Worm (Caenorhabditis elegans) whole organism, mixed stage, embryonic: ENCODE measurements around the gene htp-2.

ENCODE experiments used
- bed-3 ChIP-seq: fragments of 200-800 bp; sonication (Bioruptor generic); optimal IDR thresholded peaks from 3 replicates; lab custom pipeline; 2018; ENCODE audit warnings: mild to moderate bottlenecking, missing genetic modification characterization, moderate library complexity, missing compliant biosample characterization
- blmp-1 ChIP-seq: fragments of 150-350 bp; optimal IDR thresholded peaks from 2 replicates; lab custom pipeline; 2014; ENCODE audit warnings: missing biosample characterization, missing genetic modification characterization
- ceh-43 ChIP-seq: fragments of 200-800 bp; sonication (Bioruptor generic); optimal IDR thresholded peaks from 2 replicates; lab custom pipeline; 2018; ENCODE audit warnings: mild to moderate bottlenecking, missing genetic modification characterization, moderate library complexity, missing compliant biosample characterization
- ceh-83 ChIP-seq: fragments of 200-800 bp; sonication (Bioruptor generic); optimal IDR thresholded peaks from 2 replicates; lab custom pipeline; 2018; ENCODE audit warnings: mild to moderate bottlenecking, missing genetic modification characterization, missing compliant biosample characterization
- ces-1 ChIP-seq: fragments of 150-350 bp; optimal IDR thresholded peaks from 2 replicates; lab custom pipeline; 2014; ENCODE audit warnings: missing biosample characterization, missing genetic modification reagents, missing genetic modification characterization
- drap-1 ChIP-seq: fragments of 200-800 bp; sonication (Bioruptor generic); optimal IDR thresholded peaks from 3 replicates; lab custom pipeline; 2018; ENCODE audit warnings: mild to moderate bottlenecking, missing genetic modification characterization, missing compliant biosample characterization
- elt-3 ChIP-seq: fragments of 150-350 bp; optimal IDR thresholded peaks from 2 replicates; lab custom pipeline; 2014; ENCODE audit warnings: missing biosample characterization, missing genetic modification characterization
- flh-1 ChIP-seq: fragments of 200-800 bp; sonication (Bioruptor generic); optimal IDR thresholded peaks from 2 replicates; lab custom pipeline; 2018; ENCODE audit warnings: mild to moderate bottlenecking, missing genetic modification characterization, moderate library complexity, missing compliant biosample characterization
- ham-2 ChIP-seq: fragments of 200-800 bp; sonication (Bioruptor generic); optimal IDR thresholded peaks from 2 replicates; lab custom pipeline; 2018; ENCODE audit warnings: mild to moderate bottlenecking, missing genetic modification characterization, missing compliant biosample characterization
- hlh-1 ChIP-seq: fragments of 150-350 bp; optimal IDR thresholded peaks from 2 replicates; lab custom pipeline; 2014; ENCODE audit warnings: missing biosample characterization, missing genetic modification reagents, missing genetic modification characterization
- lin-13 ChIP-seq: fragments of 150-350 bp; optimal IDR thresholded peaks from 2 replicates; lab custom pipeline; 2014; ENCODE audit warnings: missing biosample characterization, missing genetic modification characterization
- lin-32 ChIP-seq: fragments of 200-800 bp; sonication (Bioruptor generic); optimal IDR thresholded peaks from 2 replicates; lab custom pipeline; 2018; ENCODE audit warnings: mild to moderate bottlenecking, missing genetic modification characterization, missing compliant biosample characterization
- lsy-2 ChIP-seq: fragments of 150-350 bp; optimal IDR thresholded peaks from 2 replicates; lab custom pipeline; 2014; ENCODE audit warnings: missing biosample characterization, missing genetic modification characterization
- mab-5 ChIP-seq: fragments of 150-350 bp; optimal IDR thresholded peaks from 2 replicates; lab custom pipeline; 2014; ENCODE audit warnings: missing biosample characterization, missing genetic modification characterization
- mep-1 ChIP-seq: fragments of 150-350 bp; optimal IDR thresholded peaks from 2 replicates; lab custom pipeline; 2017; ENCODE audit warnings: missing biosample characterization, missing genetic modification reagents, missing genetic modification characterization, inconsistent platforms
- mls-2 ChIP-seq: sonication (generic microtip); optimal IDR thresholded peaks from 2 replicates; lab custom pipeline; 2016; ENCODE audit warnings: mild to moderate bottlenecking, missing genetic modification characterization, moderate library complexity, missing compliant biosample characterization
- nhr-237 ChIP-seq: fragments of 150-350 bp; optimal IDR thresholded peaks from 2 replicates; lab custom pipeline; 2014; ENCODE audit warnings: missing biosample characterization, missing genetic modification characterization
- nhr-76 ChIP-seq: sonication (generic microtip); optimal IDR thresholded peaks from 2 replicates; lab custom pipeline; 2017; ENCODE audit warnings: missing biosample characterization, missing genetic modification characterization
- pha-4 ChIP-seq: fragments of 150-350 bp; optimal IDR thresholded peaks from 2 replicates; lab custom pipeline; 2018; ENCODE audit warnings: missing biosample characterization, missing genetic modification reagents, missing genetic modification characterization
- sem-2 ChIP-seq: fragments of 200-800 bp; sonication (Bioruptor generic); optimal IDR thresholded peaks from 2 replicates; lab custom pipeline; 2018; ENCODE audit warnings: mild to moderate bottlenecking, missing genetic modification characterization, missing compliant biosample characterization
- sptf-1 ChIP-seq: sonication (generic microtip); optimal IDR thresholded peaks from 2 replicates; lab custom pipeline; 2017; ENCODE audit warnings: mild to moderate bottlenecking, missing genetic modification characterization, moderate library complexity, missing compliant biosample characterization
- tbx-8 ChIP-seq: fragments of 200-800 bp; sonication (Bioruptor generic); optimal IDR thresholded peaks from 2 replicates; lab custom pipeline; 2018; ENCODE audit warnings: mild to moderate bottlenecking, missing genetic modification characterization, moderate library complexity, missing compliant biosample characterization
- unc-120 ChIP-seq: sonication (generic microtip); optimal IDR thresholded peaks from 2 replicates; lab custom pipeline; 2017; ENCODE audit warnings: missing genetic modification characterization, missing compliant biosample characterization; ENCODE audit not compliant: poor library complexity, severe bottlenecking
- unc-39 ChIP-seq: fragments of 150-350 bp; optimal IDR thresholded peaks from 2 replicates; lab custom pipeline; 2014; ENCODE audit warnings: missing biosample characterization, missing genetic modification characterization
- unc-62 ChIP-seq: fragments of 150-350 bp; optimal IDR thresholded peaks from 2 replicates; lab custom pipeline; 2014; ENCODE audit warnings: missing biosample characterization, missing genetic modification reagents, missing genetic modification characterization
- zip-8 ChIP-seq: fragments of 150-350 bp; optimal IDR thresholded peaks from 2 replicates; lab custom pipeline; 2014; ENCODE audit warnings: missing biosample characterization, missing genetic modification characterization
- ztf-11 ChIP-seq: fragments of 150-350 bp; optimal IDR thresholded peaks from 2 replicates; lab custom pipeline; 2014; ENCODE audit warnings: missing biosample characterization, missing genetic modification characterization

The htp-2 gene

ce11 chrIV:6438051-6438450 is 18.7 kb downstream of the htp-2 start, which contains the start of gene dlc-5:
Gene dlc-5, plus strand, starts transcription at chrIV:6438204.
- TF ChIP-seq hlh-1 (tag; lab: Kevin White, UChicago) (no peak), unc-39 (tag; lab: Kevin White, UChicago) (no peak), tbx-8 (GFP tag; lab: Kevin White, UChicago) (no peak), mep-1 (tag; lab: Kevin White, UChicago) (no peak), nhr-237 (no peak), blmp-1 (no peak), ceh-83 (GFP tag; lab: Kevin White, UChicago) (no peak), unc-62 (GFP tag; lab: Kevin White, UChicago) (no peak)
- TF ChIP-seq, all 35 proteins: peak for 0

ce11 chrIV:6441601-6442000 is 22.3 kb downstream of the htp-2 start, which contains the start of gene Y73B6BL.31:
Gene Y73B6BL.31, plus strand, starts transcription at chrIV:6441901.
- no peak for TF ChIP-seq unc-120 (tag; lab: Kevin White, UChicago)
- TF ChIP-seq drap-1 (GFP tag; lab: Kevin White, UChicago): no peak
- no peak for TF ChIP-seq lsy-2 (tag; lab: Kevin White, UChicago)
- TF ChIP-seq nhr-76: no peak
- no peak for TF ChIP-seq ham-2
- no peak for TF ChIP-seq blmp-1
- TF ChIP-seq lin-13 (tag; lab: Kevin White, UChicago): no peak
- TF ChIP-seq ceh-43 (GFP tag; lab: Kevin White, UChicago): no peak
- TF ChIP-seq ces-1 (GFP tag; lab: Kevin White, UChicago): no peak
- TF ChIP-seq sem-2 (GFP tag; lab: Kevin White, UChicago): no peak
- TF ChIP-seq elt-3: no peak
- no peak for TF ChIP-seq ceh-83 (GFP tag; lab: Kevin White, UChicago)
- TF ChIP-seq ztf-11 (tag; lab: Kevin White, UChicago): no peak

DNA sequence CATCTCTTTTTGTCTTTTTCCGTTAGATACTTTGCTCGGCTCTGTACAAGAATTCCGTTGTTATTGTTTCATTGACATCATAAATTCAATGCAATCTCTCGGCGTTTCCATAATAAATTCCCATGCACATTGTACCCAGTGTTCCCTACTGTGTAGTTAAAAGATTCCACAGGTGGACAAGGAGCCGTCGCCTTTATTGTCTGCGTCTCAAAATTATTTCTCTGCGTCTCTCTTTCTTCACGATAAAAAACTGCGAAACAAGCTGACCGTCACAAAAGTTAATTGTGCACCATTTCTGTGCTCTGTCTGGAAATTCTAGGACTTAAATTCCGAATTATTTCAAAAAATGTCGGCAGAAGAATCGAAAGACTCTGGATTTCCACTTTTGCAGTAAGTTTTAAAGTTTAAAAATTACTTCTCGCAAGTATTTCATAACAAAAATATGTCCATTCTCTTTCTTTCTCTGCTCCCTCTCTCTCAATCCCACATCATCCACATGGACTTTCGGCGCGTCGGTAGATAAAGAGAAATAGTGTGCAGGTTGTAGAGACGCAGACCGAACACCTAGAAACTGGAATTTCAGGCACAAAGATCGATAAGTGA is 22.8 kb downstream of the htp-2 start:
- TF ChIP-seq ztf-11 (tag; lab: Kevin White, UChicago) (no peak), sptf-1 (tag; lab: Kevin White, UChicago) (no peak), mab-5 (tag; lab: Kevin White, UChicago) (no peak), unc-120 (tag; lab: Kevin White, UChicago) (no peak), ceh-83 (GFP tag; lab: Kevin White, UChicago) (peak; percentile 54), nhr-237 (no peak)

ce11 chrIV:6443018-6443417 is 23.7 kb downstream of the htp-2 start:
- TF ChIP-seq mls-2 (tag; lab: Kevin White, UChicago) (no peak), nhr-76 (no peak), nhr-237 (no peak)
- TF ChIP-seq, all 35 proteins: peak for 0

DNA sequence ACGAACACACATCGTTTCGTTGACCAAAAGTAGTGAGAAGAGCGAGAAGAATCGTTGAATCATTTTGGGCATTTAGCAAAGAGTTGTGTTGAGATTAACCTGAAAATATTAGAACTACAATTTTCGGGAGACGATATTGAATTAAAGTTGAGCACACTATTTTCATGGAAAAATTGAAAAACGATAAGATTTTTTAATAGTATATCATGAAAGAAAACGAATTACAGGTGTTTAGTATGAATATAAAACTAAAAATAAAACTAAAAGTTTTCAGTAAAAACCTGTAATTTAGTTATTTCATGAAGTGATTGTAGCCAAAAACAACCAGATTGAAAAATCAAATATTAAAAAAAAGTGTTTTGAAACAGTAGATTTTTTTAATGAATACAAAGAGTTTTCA is 38.1 kb downstream of the htp-2 start, which contains the start of gene lgc-10:
TSS of gene lgc-10 (minus strand) at position 101 of the 400 bp plus-strand sequence.
- TF ChIP-seq sem-2 (GFP tag; lab: Kevin White, UChicago): no peak
- no peak for TF ChIP-seq pha-4 (tag; lab: Kevin White, UChicago)
- TF ChIP-seq zip-8 (tag; lab: Kevin White, UChicago): no peak
- no peak for TF ChIP-seq bed-3 (GFP tag; lab: Kevin White, UChicago)
- no peak for TF ChIP-seq hlh-1 (tag; lab: Kevin White, UChicago)
- TF ChIP-seq sptf-1 (tag; lab: Kevin White, UChicago): no peak
- no peak for TF ChIP-seq tbx-8 (GFP tag; lab: Kevin White, UChicago)
- TF ChIP-seq unc-39 (tag; lab: Kevin White, UChicago): no peak
- TF ChIP-seq blmp-1: no peak
- TF ChIP-seq lin-32 (GFP tag; lab: Kevin White, UChicago): no peak
- TF ChIP-seq ceh-43 (GFP tag; lab: Kevin White, UChicago): no peak
- TF ChIP-seq lsy-2 (tag; lab: Kevin White, UChicago): no peak
- TF ChIP-seq, all 35 proteins: peak for 0

ce11 chrIV:6460596-6460995 is 41.3 kb downstream of the htp-2 start:
- TF ChIP-seq ces-1 (GFP tag; lab: Kevin White, UChicago) (no peak), unc-62 (GFP tag; lab: Kevin White, UChicago) (no peak), flh-1 (no peak), pha-4 (tag; lab: Kevin White, UChicago) (no peak), tbx-8 (GFP tag; lab: Kevin White, UChicago) (no peak), sem-2 (GFP tag; lab: Kevin White, UChicago) (no peak), hlh-1 (tag; lab: Kevin White, UChicago) (no peak), lin-32 (GFP tag; lab: Kevin White, UChicago) (no peak)
